Worm (Caenorhabditis elegans) whole organism, L3 larva: Measurements from ENCODE around the gene clec-19.

ENCODE experiments used
- R02D3.7 ChIP-seq: fragments of 150-350 bp; optimal IDR thresholded peaks from 2 replicates; lab custom pipeline; 2014; ENCODE audit warnings: missing biosample characterization, missing genetic modification characterization
- ceh-16 ChIP-seq: sonication (generic microtip); optimal IDR thresholded peaks from 2 replicates; lab custom pipeline; 2017; ENCODE audit warnings: missing biosample characterization, missing genetic modification characterization
- ceh-28 ChIP-seq: fragments of 150-350 bp; optimal IDR thresholded peaks from 2 replicates; lab custom pipeline; 2014; ENCODE audit warnings: missing biosample characterization, missing genetic modification reagents, missing genetic modification characterization
- egl-5 ChIP-seq: fragments of 150-350 bp; optimal IDR thresholded peaks from 2 replicates; lab custom pipeline; 2017; ENCODE audit warnings: missing biosample characterization, missing genetic modification reagents, missing genetic modification characterization, inconsistent platforms
- elt-2 ChIP-seq: sonication (generic microtip); optimal IDR thresholded peaks from 2 replicates; lab custom pipeline; 2016; ENCODE audit warnings: missing genetic modification reagents, mild to moderate bottlenecking, missing genetic modification characterization, missing compliant biosample characterization
- hmg-11 ChIP-seq: sonication (generic microtip); optimal IDR thresholded peaks from 2 replicates; lab custom pipeline; 2016; ENCODE audit warnings: missing genetic modification characterization, missing compliant biosample characterization
- mdl-1 ChIP-seq: fragments of 150-350 bp; optimal IDR thresholded peaks from 2 replicates; lab custom pipeline; 2014; ENCODE audit warnings: missing biosample characterization, missing genetic modification characterization
- nfya-1 ChIP-seq: sonication (generic microtip); optimal IDR thresholded peaks from 2 replicates; lab custom pipeline; 2017; ENCODE audit warnings: missing genetic modification characterization, mild to moderate bottlenecking, missing compliant biosample characterization, antibody characterized with exemption, moderate library complexity; ENCODE audit not compliant: insufficient read depth
- nhr-12 ChIP-seq: fragments of 150-350 bp; optimal IDR thresholded peaks from 2 replicates; lab custom pipeline; 2014; ENCODE audit warnings: missing biosample characterization, missing genetic modification characterization
- nhr-237 ChIP-seq: fragments of 150-350 bp; optimal IDR thresholded peaks from 2 replicates; lab custom pipeline; 2014; ENCODE audit warnings: missing biosample characterization, missing genetic modification characterization
- snpc-4 ChIP-seq: fragments of 150-350 bp; optimal IDR thresholded peaks from 2 replicates; lab custom pipeline; 2014; ENCODE audit warnings: missing biosample characterization, missing genetic modification characterization
- unc-62 ChIP-seq: fragments of 150-350 bp; sonication (generic microtip); optimal IDR thresholded peaks from 4 replicates; lab custom pipeline; 2014; ENCODE audit warnings: missing biosample characterization, missing genetic modification reagents, missing genetic modification characterization
- zag-1 ChIP-seq: fragments of 150-350 bp; optimal IDR thresholded peaks from 2 replicates; lab custom pipeline; 2014; ENCODE audit warnings: missing biosample characterization, missing genetic modification characterization
- ztf-11 ChIP-seq: fragments of 150-350 bp; optimal IDR thresholded peaks from 2 replicates; lab custom pipeline; 2014; ENCODE audit warnings: missing biosample characterization, missing genetic modification characterization

Gene clec-19

DNA sequence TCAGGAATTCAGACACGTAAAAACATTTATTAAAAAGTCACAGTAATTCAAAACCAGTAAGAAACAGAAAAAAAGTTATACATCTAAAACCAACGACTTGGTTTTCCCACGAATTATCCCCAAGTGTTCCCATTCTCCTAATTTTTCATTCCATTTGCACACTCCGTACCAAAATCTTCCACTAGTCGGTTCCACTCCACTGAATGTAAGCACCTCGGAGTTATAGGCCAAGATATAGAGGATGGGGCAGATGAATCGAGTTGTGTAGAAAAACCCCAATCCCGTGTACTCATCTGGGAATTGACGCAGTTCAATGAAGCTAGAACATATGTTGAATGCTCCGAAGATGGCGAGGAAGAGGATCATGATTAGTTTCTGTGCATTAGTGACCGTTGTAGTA lies 42.9 kb downstream of the clec-19 start:
- TF ChIP-seq nhr-12 (tag; lab: Kevin White, UChicago) (no peak), egl-5 (tag; lab: Kevin White, UChicago) (no peak), nhr-237 (no peak), snpc-4 (tag; lab: Kevin White, UChicago) (no peak), ceh-28 (tag; lab: Kevin White, UChicago) (no peak), elt-2 (tag; lab: Kevin White, UChicago) (no peak)

DNA sequence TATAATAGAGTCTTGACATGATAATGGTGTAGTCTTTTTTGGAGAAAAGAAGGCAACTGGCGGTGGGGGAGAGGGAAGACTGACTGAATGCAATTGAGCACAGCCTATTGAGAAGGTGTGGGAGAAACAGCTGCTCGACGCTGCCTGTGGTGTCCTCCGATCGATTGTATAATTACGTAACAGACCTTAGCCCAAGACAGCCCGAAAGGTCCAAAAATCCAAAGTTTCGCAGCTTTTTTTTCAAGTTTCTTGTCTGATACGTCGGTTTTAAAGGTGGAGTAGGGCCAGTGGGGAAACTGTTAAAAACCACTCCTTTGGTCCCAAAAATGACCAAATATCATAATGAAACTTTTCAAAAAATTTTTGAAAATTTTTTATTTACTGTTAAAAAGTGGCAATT lies 43.8 kb downstream of the clec-19 start, which contains the start of the genes C08F1.6 and fbxb-13:
C08F1.6 (minus strand) TSS at position 101 of the 400 bp plus-strand sequence.
fbxb-13 (plus strand) TSS at position 191 of the 400 bp plus-strand sequence.
- TF ChIP-seq nfya-1 (tag; lab: Kevin White, UChicago) (no peak), mdl-1 (no peak), zag-1 (no peak), ceh-16 (tag; lab: Kevin White, UChicago) (no peak), hmg-11 (tag; lab: Kevin White, UChicago) (no peak), ztf-11 (tag; lab: Kevin White, UChicago) (no peak), R02D3.7 (tag; lab: Kevin White, UChicago) (no peak), unc-62 (no peak)
- TF ChIP-seq, all 47 proteins: peak for 0
